Worm (Caenorhabditis elegans): ENCODE measurements around the gene aqp-10.

The aqp-10 gene

ce11 chrII:9797664-9798063, 28.0 kb upstream of the aqp-10 start, which contains the start of gene cyp-13A4:
Gene cyp-13A4 (minus strand): TSS chrII:9797740.
- TF ChIP-seq nhr-19 (GFP tag; conservative IDR thresholded peaks at IDR 0.05) = no peak
- TF ChIP-seq ama-1 (optimal IDR thresholded peaks at IDR 0.05) = no peak
- no peak for TF ChIP-seq snu-23 (GFP tag; optimal IDR thresholded peaks at IDR 0.05)
- TF ChIP-seq lin-35 (GFP tag; optimal IDR thresholded peaks at IDR 0.05) = no peak
- no peak for TF ChIP-seq C34B4.2 (tag; optimal IDR thresholded peaks at IDR 0.05)
- no peak for TF ChIP-seq nhr-237 (tag; optimal IDR thresholded peaks at IDR 0.05)

ce11 chrII:9793197-9793596, 23.6 kb upstream of the aqp-10 start, which contains the start of gene cyp-13A3:
Gene cyp-13A3 (minus strand): TSS chrII:9793297.
- TF ChIP-seq lin-14 (GFP tag; optimal IDR thresholded peaks at IDR 0.05) = no peak
- no peak for TF ChIP-seq nhr-90 (tag; optimal IDR thresholded peaks at IDR 0.05; ENCODE audit: poor library complexity)
- peak; percentile 70 for TF ChIP-seq nhr-20 (tag; optimal IDR thresholded peaks at IDR 0.05)
- no peak for TF ChIP-seq nhr-237 (tag; optimal IDR thresholded peaks at IDR 0.05)

DNA sequence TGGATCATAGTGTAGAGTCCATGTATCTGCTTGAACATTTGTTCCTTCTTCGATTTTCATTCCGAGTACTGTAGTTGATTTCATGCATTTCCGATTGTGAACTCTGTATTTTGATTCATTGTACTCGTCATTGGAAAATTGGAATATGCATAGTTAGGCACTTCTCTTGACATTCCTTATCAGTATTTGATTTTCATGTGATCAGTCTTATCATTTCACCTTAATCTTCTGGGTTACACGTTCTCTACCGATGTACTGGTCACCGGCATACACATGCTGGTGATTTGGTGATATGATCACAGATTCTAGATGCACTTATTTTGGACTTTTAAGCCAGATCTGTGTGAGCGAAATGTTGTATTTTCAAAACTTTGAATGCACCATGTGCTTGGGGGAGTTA, 21.5 kb upstream of the aqp-10 start:
- TF ChIP-seq ceh-82 (tag; optimal IDR thresholded peaks at IDR 0.05) (no peak), efl-3 (GFP tag; optimal IDR thresholded peaks at IDR 0.05) (no peak), ces-1 (GFP tag; optimal IDR thresholded peaks at IDR 0.05) (no peak), nhr-28 (tag; optimal IDR thresholded peaks at IDR 0.05) (no peak), ceh-88 (GFP tag; IDR thresholded peaks at IDR 0.05) (no peak), swsn-7 (tag; optimal IDR thresholded peaks at IDR 0.05) (no peak), unc-98 (GFP tag; IDR thresholded peaks at IDR 0.05) (no peak), nhr-90 (tag; optimal IDR thresholded peaks at IDR 0.05; ENCODE audit: poor library complexity) (peak; percentile 14), pqm-1 (tag; optimal IDR thresholded peaks at IDR 0.05) (peak; percentile 81), pax-3 (tag; optimal IDR thresholded peaks at IDR 0.05) (no peak), lsy-2 (tag; optimal IDR thresholded peaks at IDR 0.05) (no peak), nhr-47 (tag; optimal IDR thresholded peaks at IDR 0.05) (no peak), mdl-1 (tag; optimal IDR thresholded peaks at IDR 0.05) (no peak), hlh-4 (tag; optimal IDR thresholded peaks at IDR 0.05) (no peak), lin-13 (GFP tag; optimal IDR thresholded peaks at IDR 0.05) (no peak), vab-15 (tag; optimal IDR thresholded peaks at IDR 0.05) (no peak), sptf-1 (tag; optimal IDR thresholded peaks at IDR 0.05) (no peak), tbx-2 (tag; optimal IDR thresholded peaks at IDR 0.05) (no peak), jun-1 (tag; optimal IDR thresholded peaks at IDR 0.05) (peak; percentile 32), hpl-2 (GFP tag; optimal IDR thresholded peaks at IDR 0.05) (no peak), fkh-4 (tag; optimal IDR thresholded peaks at IDR 0.05; ENCODE audit: borderline replicate concordance) (no peak), Y116A8C.19 (tag; optimal IDR thresholded peaks at IDR 0.05; ENCODE audit: borderline replicate concordance) (no peak), ama-1 (optimal IDR thresholded peaks at IDR 0.05) (no peak), ceh-63 (GFP tag; optimal IDR thresholded peaks at IDR 0.05) (no peak), hlh-17 (GFP tag; optimal IDR thresholded peaks at IDR 0.05; ENCODE audit: borderline replicate concordance) (no peak), lin-14 (GFP tag; optimal IDR thresholded peaks at IDR 0.05) (peak; percentile 31), nhr-19 (GFP tag; conservative IDR thresholded peaks at IDR 0.05) (no peak), efl-1 (optimal IDR thresholded peaks at IDR 0.05) (no peak), efl-1 (GFP tag; optimal IDR thresholded peaks at IDR 0.05 in 1 of 2) (peak in 1 of 2 experiments; percentile 4), lin-39 (tag; optimal IDR thresholded peaks at IDR 0.05) (no peak), F16B12.6 (tag; optimal IDR thresholded peaks at IDR 0.05) (no peak), fos-1 (tag; optimal IDR thresholded peaks at IDR 0.05) (no peak), egl-27 (tag; optimal IDR thresholded peaks at IDR 0.05) (no peak), nhr-84 (tag; optimal IDR thresholded peaks at IDR 0.05) (no peak), mef-2 (tag; optimal IDR thresholded peaks at IDR 0.05) (no peak), dpl-1 (GFP tag; optimal IDR thresholded peaks at IDR 0.05) (no peak), mab-9 (GFP tag; IDR thresholded peaks at IDR 0.05) (no peak), zag-1 (tag; optimal IDR thresholded peaks at IDR 0.05) (no peak), nhr-12 (tag; optimal IDR thresholded peaks at IDR 0.05) (no peak), lir-3 (tag; optimal IDR thresholded peaks at IDR 0.05; ENCODE audit: poor library complexity) (no peak), sox-4 (tag; optimal IDR thresholded peaks at IDR 0.05) (no peak), unc-86 (tag; optimal IDR thresholded peaks at IDR 0.05) (no peak), alr-1 (tag; optimal IDR thresholded peaks at IDR 0.05; ENCODE audit: borderline replicate concordance) (no peak), C04F5.9 (tag; optimal IDR thresholded peaks at IDR 0.05) (no peak)

Measured in whole organism, L1 larva.